Worm (Caenorhabditis elegans): ENCODE results near the gene Y79H2A.12.
"Not testable (repeated sequence)": the region's sequence is repeated elsewhere in the genome, so short reads cannot be mapped to it uniquely, and the experiment has no call there.

ce11 chrIII:12005052-12005451, 23.6 kb downstream of the Y79H2A.12 start:
- not testable (repeated sequence) for TF ChIP-seq ceh-82 (tag; optimal IDR thresholded peaks at IDR 0.05); nhr-237 (tag; optimal IDR thresholded peaks at IDR 0.05); tbx-2 (tag; optimal IDR thresholded peaks at IDR 0.05); aly-2 (tag; optimal IDR thresholded peaks at IDR 0.05); ces-1 (GFP tag; optimal IDR thresholded peaks at IDR 0.05); nhr-19 (GFP tag; conservative IDR thresholded peaks at IDR 0.05); elt-3 (tag; optimal IDR thresholded peaks at IDR 0.05); efl-1 (optimal IDR thresholded peaks at IDR 0.05); efl-1 (GFP tag; optimal IDR thresholded peaks at IDR 0.05 in 1 of 2); dpl-1 (GFP tag; optimal IDR thresholded peaks at IDR 0.05); elt-2 (tag; optimal IDR thresholded peaks at IDR 0.05); nhr-76 (tag; optimal IDR thresholded peaks at IDR 0.05); nhr-28 (tag; optimal IDR thresholded peaks at IDR 0.05)
